Worm (Caenorhabditis elegans) whole organism, early embryonic: Measurements from ENCODE around the gene clec-229.

Experiments
- aly-1 ChIP-seq: sonication (generic microtip); optimal IDR thresholded peaks from 2 replicates; lab custom pipeline; 2016; ENCODE audit warnings: missing genetic modification characterization, missing compliant biosample characterization
- ama-1 ChIP-seq: fragments of 150-350 bp; optimal IDR thresholded peaks from 2 replicates; lab custom pipeline; 2014
- ceh-13 ChIP-seq: fragments of 200-800 bp; sonication (Bioruptor generic); optimal IDR thresholded peaks from 2 replicates; lab custom pipeline; 2018; ENCODE audit warnings: mild to moderate bottlenecking, missing genetic modification characterization, missing compliant biosample characterization
- hmg-4 ChIP-seq: fragments of 200-800 bp; sonication (Bioruptor generic); optimal IDR thresholded peaks from 2 replicates; lab custom pipeline; 2018; ENCODE audit warnings: mild to moderate bottlenecking, missing genetic modification characterization, missing compliant biosample characterization
- tbx-37 ChIP-seq: fragments of 200-800 bp; sonication (Bioruptor generic); conservative IDR thresholded peaks from 2 replicates; pipeline ENCODE4 v1.3.6; 2022; ENCODE audit warnings: missing genetic modification reagents, missing genetic modification characterization, missing compliant biosample characterization
- tra-4 ChIP-seq: sonication (generic microtip); optimal IDR thresholded peaks from 2 replicates; lab custom pipeline; 2017; ENCODE audit warnings: missing genetic modification characterization, missing compliant biosample characterization

- TF ChIP-seq tra-4 (tag; lab: Kevin White, UChicago) (no peak), tbx-37 (GFP tag; lab: Robert Waterston, UW) (no peak), ama-1 (lab: Kevin White, UChicago) (no peak), hmg-4 (no peak), ceh-13 (GFP tag; lab: Kevin White, UChicago) (no peak), aly-1 (no peak)
Measured at ce11 chrV:15290995-15291394, 50.3 kb downstream of the clec-229 start, which contains the start of gene cyp-34A2.
